Worm (Caenorhabditis elegans): ENCODE data around the gene ugt-43.

ugt-43 gene

DNA sequence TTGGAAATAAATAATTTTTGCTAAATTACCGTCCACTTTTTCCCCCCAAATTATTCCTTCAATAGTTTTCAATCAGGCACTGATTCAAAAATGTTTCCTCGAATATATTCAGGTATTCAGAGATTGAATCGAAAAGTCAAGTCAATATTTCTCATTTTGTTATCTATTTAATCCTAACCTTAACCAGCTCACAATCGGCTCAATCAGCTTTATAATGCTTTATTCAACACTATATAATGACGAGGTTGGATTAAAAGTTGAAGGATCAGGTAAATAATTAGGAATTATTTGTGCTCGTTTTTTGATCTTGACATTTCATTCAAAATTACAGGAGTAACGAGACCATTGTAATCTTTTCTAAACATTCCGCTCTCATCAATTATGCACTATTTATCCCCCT, 33.9 kb upstream of the ugt-43 start:
- TF ChIP-seq C34B4.2 (tag; optimal IDR thresholded peaks at IDR 0.05) (no peak), sox-4 (tag; optimal IDR thresholded peaks at IDR 0.05) (peak; percentile 65), skn-1 (tag; optimal IDR thresholded peaks at IDR 0.05) (no peak), ceh-82 (tag; optimal IDR thresholded peaks at IDR 0.05) (no peak), dsc-1 (tag; optimal IDR thresholded peaks at IDR 0.05) (peak; percentile 64)

DNA sequence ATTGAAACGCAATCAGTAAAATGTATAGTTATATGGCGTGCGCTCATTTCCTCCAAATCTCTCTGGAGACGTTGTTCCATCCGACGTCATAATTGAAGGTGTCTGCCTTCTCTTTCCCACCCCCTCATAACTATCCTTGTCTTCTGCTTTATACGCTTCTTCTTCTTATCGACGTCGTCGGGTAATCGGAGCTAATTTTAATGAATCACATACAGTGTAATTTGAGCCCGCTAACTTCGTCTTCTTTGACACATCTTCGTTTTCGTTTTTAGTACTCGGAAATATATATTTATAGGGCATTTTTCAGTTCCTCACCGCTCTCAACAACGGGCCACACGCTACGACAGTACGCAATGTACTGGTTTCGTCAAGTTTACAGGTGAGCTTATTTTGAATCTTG, 28.0 kb upstream of the ugt-43 start, which contains the start of gene ins-1:
Gene ins-1 (plus strand): TSS at position 301 of the 400 bp plus-strand sequence.
- TF ChIP-seq mdl-1 (tag; optimal IDR thresholded peaks at IDR 0.05) = no peak
- TF ChIP-seq aha-1 (tag; optimal IDR thresholded peaks at IDR 0.05) = no peak
- TF ChIP-seq swsn-7 (tag; optimal IDR thresholded peaks at IDR 0.05) = no peak
- TF ChIP-seq skn-1 (tag; optimal IDR thresholded peaks at IDR 0.05) = no peak
- no peak for TF ChIP-seq tlp-1 (tag; optimal IDR thresholded peaks at IDR 0.05)
- no peak for TF ChIP-seq nhr-85 (tag)
- TF ChIP-seq Y116A8C.19 (tag; optimal IDR thresholded peaks at IDR 0.05; ENCODE audit: borderline replicate concordance) = no peak
- no peak for TF ChIP-seq blmp-1 (tag; optimal IDR thresholded peaks at IDR 0.05)
- TF ChIP-seq pag-3 (tag; optimal IDR thresholded peaks at IDR 0.05; ENCODE audit: borderline replicate concordance, insufficient read depth) = no peak
- TF ChIP-seq unc-62 (GFP tag; optimal IDR thresholded peaks at IDR 0.05) = no peak
- TF ChIP-seq tbx-2 (tag; optimal IDR thresholded peaks at IDR 0.05) = no peak
- no peak for TF ChIP-seq hpl-2 (GFP tag; optimal IDR thresholded peaks at IDR 0.05)
- no peak for TF ChIP-seq mef-2 (tag; optimal IDR thresholded peaks at IDR 0.05)
- TF ChIP-seq C16A3.4 (tag; optimal IDR thresholded peaks at IDR 0.05) = no peak
- TF ChIP-seq grh-1 (GFP tag; IDR thresholded peaks at IDR 0.05) = no peak

DNA sequence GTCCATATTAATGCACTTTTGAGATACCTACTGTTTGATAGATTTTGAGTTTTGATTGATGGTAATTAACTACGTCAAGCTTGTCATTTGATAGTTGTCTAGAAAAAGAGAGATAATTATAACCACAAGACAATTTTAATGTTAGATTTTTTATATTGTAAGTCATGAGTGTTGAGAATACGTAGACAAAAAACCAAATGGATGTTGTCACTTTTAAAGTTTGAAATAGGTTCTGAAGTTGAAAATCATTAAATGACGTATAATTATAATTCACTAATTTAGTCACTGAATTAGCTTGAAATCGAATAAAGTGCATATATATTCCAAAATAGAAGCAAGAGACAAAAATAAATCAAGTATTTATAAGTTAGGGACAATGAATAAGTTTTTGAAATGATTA, 27.3 kb upstream of the ugt-43 start:
- TF ChIP-seq ceh-8 (GFP tag; optimal IDR thresholded peaks at IDR 0.05) (peak; percentile 92), ceh-88 (GFP tag; IDR thresholded peaks at IDR 0.05) (no peak), vab-15 (tag; optimal IDR thresholded peaks at IDR 0.05) (no peak), nhr-71 (tag; optimal IDR thresholded peaks at IDR 0.05) (peak; percentile 44)

DNA sequence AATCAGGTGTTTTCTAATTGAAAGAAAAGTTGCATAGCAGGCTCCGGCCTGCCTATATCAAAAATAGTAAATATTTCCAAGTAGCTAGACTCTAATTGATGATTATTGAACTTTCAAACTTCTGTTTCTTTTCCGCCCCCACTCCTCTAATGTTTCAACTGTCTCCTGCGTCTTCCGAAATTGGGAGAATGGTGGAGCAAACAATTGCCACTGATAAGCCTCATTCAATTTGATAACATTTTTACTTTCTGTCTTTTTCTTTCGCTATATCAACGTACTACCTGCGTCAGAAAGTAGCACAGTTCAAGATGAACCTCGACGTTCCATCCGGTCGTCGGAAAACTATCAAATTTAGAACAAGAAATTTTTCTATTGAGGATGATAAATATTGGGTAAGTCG, 25.5 kb upstream of the ugt-43 start, which contains the start of gene F13B12.3:
Gene F13B12.3 (plus strand): TSS at position 223 of the 400 bp plus-strand sequence.
- TF ChIP-seq nhr-76 (tag; optimal IDR thresholded peaks at IDR 0.05) (no peak), lin-14 (GFP tag; optimal IDR thresholded peaks at IDR 0.05) (peak; percentile 1), ama-1 (optimal IDR thresholded peaks at IDR 0.05) (no peak), elt-2 (tag; optimal IDR thresholded peaks at IDR 0.05) (peak; percentile 62), pqm-1 (tag; optimal IDR thresholded peaks at IDR 0.05) (peak; percentile 53)

DNA sequence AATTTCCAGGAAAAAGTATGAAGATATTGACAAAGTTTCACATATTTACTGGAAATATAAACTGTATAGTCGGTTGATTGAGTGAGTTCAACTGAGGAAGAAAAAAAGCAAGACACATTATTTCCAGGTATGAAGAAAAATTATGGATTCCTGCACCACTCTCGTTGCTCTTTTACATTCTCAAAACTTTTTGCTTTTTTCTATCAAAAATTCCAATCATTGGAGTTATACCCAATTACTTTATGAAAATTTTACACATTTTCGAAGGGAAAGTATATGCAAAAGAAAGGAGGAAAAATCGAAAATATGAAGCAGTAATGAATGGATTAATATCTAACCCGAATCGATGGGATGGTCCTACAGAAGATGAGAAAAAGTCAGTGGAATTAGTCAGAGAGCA, 21.5 kb upstream of the ugt-43 start:
- TF ChIP-seq alr-1 (tag; optimal IDR thresholded peaks at IDR 0.05; ENCODE audit: borderline replicate concordance) (no peak), efl-1 (optimal IDR thresholded peaks at IDR 0.05) (no peak), efl-1 (GFP tag; optimal IDR thresholded peaks at IDR 0.05 in 1 of 2) (peak in 1 of 2 experiments; percentile 71), pax-3 (tag; optimal IDR thresholded peaks at IDR 0.05) (no peak), sox-4 (tag; optimal IDR thresholded peaks at IDR 0.05) (no peak)

DNA sequence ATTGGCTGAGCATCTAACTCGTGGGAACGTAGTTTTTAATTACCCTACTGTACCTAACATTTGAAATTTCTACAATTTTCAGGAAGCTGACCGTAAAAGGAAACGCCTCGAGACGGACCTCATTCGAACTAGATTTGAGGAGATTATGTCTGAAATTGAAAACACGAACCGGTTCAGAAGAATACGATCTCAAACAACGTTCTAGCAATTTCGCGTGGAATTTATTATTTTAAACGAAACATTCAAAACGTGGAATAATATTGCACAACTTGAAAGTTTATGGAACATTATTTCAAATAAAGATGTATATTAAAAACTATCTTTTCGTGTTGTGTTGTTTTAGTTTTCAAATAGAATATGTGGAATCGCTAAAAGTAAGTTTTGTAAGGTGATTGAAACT, 20.9 kb upstream of the ugt-43 start, which contains the start of gene F13B12.7:
Gene F13B12.7 (plus strand): TSS at position 301 of the 400 bp plus-strand sequence.
- TF ChIP-seq sptf-1 (tag; optimal IDR thresholded peaks at IDR 0.05) (no peak), xbp-1 (tag; optimal IDR thresholded peaks at IDR 0.05) (no peak), grh-1 (GFP tag; IDR thresholded peaks at IDR 0.05) (no peak), pax-3 (tag; optimal IDR thresholded peaks at IDR 0.05) (no peak)
